Fruit fly (Drosophila melanogaster) whole organism, wandering third instar larva: ENCODE results near the gene CG14258.

Source experiments
- Hnf4 ChIP-seq: fragments of 200-800 bp; sonication (Bioruptor generic); optimal IDR thresholded peaks from 2 replicates; lab custom pipeline; 2016; ENCODE audit warnings: missing biosample characterization, mild to moderate bottlenecking, missing genetic modification characterization
- br ChIP-seq: fragments of 200-800 bp; sonication (Bioruptor generic); optimal IDR thresholded peaks from 2 replicates; lab custom pipeline; 2016; ENCODE audit warnings: missing biosample characterization, missing genetic modification characterization
- pan ChIP-seq: fragments of >200 bp; optimal IDR thresholded peaks from 2 replicates; lab custom pipeline; 2017
- psq ChIP-seq: fragments of 200-800 bp; sonication (Bioruptor generic); optimal IDR thresholded peaks from 3 replicates; lab custom pipeline; 2017; ENCODE audit warnings: missing biosample characterization, mild to moderate bottlenecking, missing genetic modification characterization, moderate library complexity
- woc ChIP-seq: sonication (Bioruptor generic); optimal IDR thresholded peaks from 2 replicates; lab custom pipeline; 2016; ENCODE audit warnings: missing biosample characterization, mild to moderate bottlenecking, missing genetic modification characterization

DNA sequence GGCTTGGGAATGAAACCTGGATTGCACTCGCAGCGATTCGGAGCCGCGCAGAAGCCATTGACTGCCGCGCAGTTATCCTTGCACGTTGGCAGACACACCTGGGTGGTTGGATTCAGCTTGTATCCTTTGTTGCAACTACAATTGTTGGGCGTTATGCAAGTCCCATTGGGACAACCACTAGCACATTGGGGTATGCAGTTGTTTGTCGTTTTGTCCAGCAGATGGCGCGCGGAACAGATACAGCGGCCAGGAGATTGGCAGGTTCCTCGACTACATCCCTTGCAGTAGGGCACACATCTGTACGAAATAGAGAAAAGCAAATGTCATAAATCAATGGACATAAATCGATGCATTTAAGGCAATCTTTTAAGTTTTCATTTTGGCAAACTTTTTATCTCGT, 5.7 kb downstream of the CG14258 start:
- no peak for TF ChIP-seq br (GFP tag; lab: Kevin White, UChicago)
- TF ChIP-seq woc, result no peak
- TF ChIP-seq pan (lab: Kevin White, UChicago), result no peak
- no peak for TF ChIP-seq psq (GFP tag; lab: Kevin White, UChicago)
- TF ChIP-seq Hnf4 (GFP tag; lab: Kevin White, UChicago), result no peak
